Worm (Caenorhabditis elegans) whole organism, young adult: ENCODE measurements around the gene clc-9.

ENCODE experiments used
- F37B4.10 ChIP-seq: fragments of 200-800 bp; sonication (Bioruptor generic); IDR thresholded peaks from 2 replicates; pipeline ENCODE4 v1.3.6; 2022; ENCODE audit warnings: missing genetic modification characterization, missing compliant biosample characterization
- ama-1 ChIP-seq, 3 experiments: fragments of 150-350 bp in 1 of 3; sonication (generic microtip) in 2 of 3; optimal IDR thresholded peaks; 2 replicates each; lab custom pipeline; 2014 to 2018; ENCODE audit warnings: missing biosample characterization in 2 of 3, missing genetic modification characterization in 2 of 3, missing genetic modification reagents in 2 of 3
- hsf-1 ChIP-seq: fragments of 200-800 bp; sonication (Bioruptor generic); IDR thresholded peaks from 2 replicates; pipeline ENCODE4 v1.3.6; 2022; ENCODE audit warnings: missing genetic modification reagents, missing genetic modification characterization, missing compliant biosample characterization
- lin-26 ChIP-seq: fragments of 200-800 bp; sonication (Bioruptor generic); IDR thresholded peaks from 2 replicates; pipeline ENCODE4 v1.3.6; 2022; ENCODE audit warnings: missing genetic modification reagents, missing genetic modification characterization, missing compliant biosample characterization
- nhr-80 ChIP-seq: sonication (generic microtip); optimal IDR thresholded peaks from 2 replicates; lab custom pipeline; 2016; ENCODE audit warnings: missing genetic modification characterization, missing compliant biosample characterization
- rcor-1 ChIP-seq: fragments of 200-800 bp; sonication (Bioruptor generic); IDR thresholded peaks from 2 replicates; pipeline ENCODE4 v1.3.6; 2022; ENCODE audit warnings: missing genetic modification reagents, missing genetic modification characterization, missing compliant biosample characterization

DNA sequence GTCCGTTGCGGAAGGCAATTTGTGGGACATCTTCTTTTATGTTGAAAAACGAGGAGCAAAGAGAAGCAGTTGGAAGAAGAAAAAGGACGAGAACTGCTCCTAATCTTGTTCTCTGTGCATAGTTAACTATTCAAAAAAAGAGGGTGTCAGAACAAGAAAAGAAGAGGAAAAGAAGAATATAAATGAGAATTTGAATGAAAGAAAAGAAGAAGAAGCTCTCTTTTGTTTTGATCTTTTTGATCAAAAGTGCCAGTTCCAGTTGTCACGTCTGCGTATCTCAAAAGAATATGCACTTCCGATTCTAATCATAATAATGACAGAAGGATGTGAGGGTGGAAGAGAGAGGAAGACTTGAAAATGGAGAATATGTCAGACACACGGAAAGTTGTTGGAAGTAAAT is 17.8 kb upstream of the clc-9 start, which contains the start of gene M7.8:
- TF ChIP-seq F37B4.10 (no peak), rcor-1 (GFP tag; lab: Robert Waterston, UW) (no peak), ama-1 (optimal IDR thresholded peaks at IDR 0.05; lab: Kevin White, UChicago) (no peak), ama-1 (GFP tag; optimal IDR thresholded peaks at IDR 0.05; lab: Kevin White, UChicago) (no peak), nhr-80 (no peak), lin-26 (GFP tag; lab: Robert Waterston, UW) (no peak), hsf-1 (GFP tag; lab: Robert Waterston, UW) (no peak)
